Worm (Caenorhabditis elegans) whole organism, L4 larva: Measurements from ENCODE around the gene ins-13.

Experiments used
- F26F4.8 ChIP-seq: fragments of 200-800 bp; sonication (Bioruptor generic); conservative IDR thresholded peaks from 2 replicates; pipeline ENCODE4 v1.3.6; 2022; ENCODE audit warnings: missing genetic modification characterization, missing compliant biosample characterization
- F44E2.7 ChIP-seq: fragments of 200-800 bp; sonication (Bioruptor generic); IDR thresholded peaks from 2 replicates; pipeline ENCODE4 v2.1.2; 2022; ENCODE audit warnings: missing genetic modification characterization, missing compliant biosample characterization
- R02D3.7 ChIP-seq: fragments of 150-350 bp; sonication (generic microtip); optimal IDR thresholded peaks from 3 replicates; lab custom pipeline; 2014; ENCODE audit warnings: missing biosample characterization, missing genetic modification characterization
- ama-1 ChIP-seq: fragments of 150-350 bp; optimal IDR thresholded peaks from 2 replicates; lab custom pipeline; 2014; ENCODE audit warnings: inconsistent platforms, mixed read lengths
- ceh-20 ChIP-seq: fragments of 200-800 bp; sonication (Bioruptor generic); IDR thresholded peaks from 2 replicates; pipeline ENCODE4 v1.3.6; 2022; ENCODE audit warnings: missing genetic modification reagents, missing genetic modification characterization, missing compliant biosample characterization
- ceh-28 ChIP-seq: fragments of 150-350 bp; optimal IDR thresholded peaks from 2 replicates; lab custom pipeline; 2014; ENCODE audit warnings: missing biosample characterization, missing genetic modification reagents, missing genetic modification characterization
- ceh-32 ChIP-seq: sonication (generic microtip); optimal IDR thresholded peaks from 2 replicates; lab custom pipeline; 2016; ENCODE audit warnings: mild to moderate bottlenecking, missing genetic modification characterization, missing compliant biosample characterization; ENCODE audit not compliant: poor library complexity
- ceh-44 ChIP-seq: fragments of 200-800 bp; sonication (Bioruptor generic); IDR thresholded peaks from 2 replicates; pipeline ENCODE4 v1.3.6; 2022; ENCODE audit warnings: missing genetic modification reagents, missing genetic modification characterization, missing compliant biosample characterization
- ceh-82 ChIP-seq: sonication (generic microtip); optimal IDR thresholded peaks from 2 replicates; lab custom pipeline; 2017; ENCODE audit warnings: missing biosample characterization, missing genetic modification characterization
- ces-1 ChIP-seq: fragments of 150-350 bp; sonication (generic microtip); optimal IDR thresholded peaks from 4 replicates; lab custom pipeline; 2014; ENCODE audit warnings: missing biosample characterization, missing genetic modification reagents, missing genetic modification characterization
- cey-2 ChIP-seq: sonication (generic microtip); optimal IDR thresholded peaks from 3 replicates; lab custom pipeline; 2017; ENCODE audit warnings: missing genetic modification characterization, mild to moderate bottlenecking, missing compliant biosample characterization, antibody characterized with exemption, borderline replicate concordance; ENCODE audit not compliant: insufficient read depth
- ctbp-1 ChIP-seq: fragments of 200-800 bp; sonication (Bioruptor generic); IDR thresholded peaks from 2 replicates; pipeline ENCODE4 v1.3.6; 2022; ENCODE audit warnings: missing genetic modification reagents, missing genetic modification characterization, missing compliant biosample characterization
- daf-12 ChIP-seq: fragments of 150-350 bp; optimal IDR thresholded peaks from 2 replicates; lab custom pipeline; 2014; ENCODE audit warnings: missing biosample characterization, missing genetic modification reagents, missing genetic modification characterization
- daf-16 ChIP-seq, 3 experiments: sonication (generic microtip); optimal IDR thresholded peaks; 2 replicates each; lab custom pipeline; 2016 to 2017; ENCODE audit warnings: missing genetic modification characterization in 3 of 3, missing genetic modification reagents in 3 of 3, mild to moderate bottlenecking in 2 of 3, missing compliant biosample characterization in 2 of 3, missing biosample characterization in 1 of 3, moderate library complexity in 1 of 3
- dmd-9 ChIP-seq: fragments of 200-800 bp; sonication (Bioruptor generic); IDR thresholded peaks from 2 replicates; pipeline ENCODE4 v1.3.6; 2022; ENCODE audit warnings: missing genetic modification reagents, missing genetic modification characterization, missing compliant biosample characterization
- dve-1 ChIP-seq: sonication (generic microtip); optimal IDR thresholded peaks from 2 replicates; lab custom pipeline; 2017; ENCODE audit warnings: antibody characterized with exemption, mild to moderate bottlenecking, missing genetic modification characterization, missing compliant biosample characterization; ENCODE audit not compliant: insufficient read depth
- egl-27 ChIP-seq: sonication (generic microtip); optimal IDR thresholded peaks from 3 replicates; lab custom pipeline; 2017; ENCODE audit warnings: missing biosample characterization, missing genetic modification reagents, missing genetic modification characterization
- fkh-10 ChIP-seq: fragments of 150-350 bp; optimal IDR thresholded peaks from 2 replicates; lab custom pipeline; 2014; ENCODE audit warnings: missing biosample characterization, missing genetic modification reagents, missing genetic modification characterization
- gei-8 ChIP-seq: fragments of 200-800 bp; sonication (Bioruptor generic); optimal IDR thresholded peaks from 2 replicates; lab custom pipeline; 2018; ENCODE audit warnings: mild to moderate bottlenecking, missing genetic modification characterization, missing compliant biosample characterization
- hif-1 ChIP-seq, 2 experiments: sonication (generic microtip); optimal IDR thresholded peaks; 2 replicates each; lab custom pipeline; 2016 to 2017; ENCODE audit warnings: missing compliant biosample characterization in 2 of 2, missing genetic modification characterization in 2 of 2, missing genetic modification reagents in 2 of 2, missing genotype in 2 of 2, mild to moderate bottlenecking in 1 of 2
- hlh-30 ChIP-seq: sonication (generic microtip); optimal IDR thresholded peaks from 2 replicates; lab custom pipeline; 2017; ENCODE audit warnings: antibody characterized with exemption, mild to moderate bottlenecking, missing genetic modification characterization, missing compliant biosample characterization; ENCODE audit not compliant: insufficient read depth
- lim-7 ChIP-seq: fragments of 200-800 bp; sonication (Bioruptor generic); IDR thresholded peaks from 2 replicates; pipeline ENCODE4 v1.3.6; 2022; ENCODE audit warnings: missing genetic modification characterization, missing compliant biosample characterization
- lin-13 ChIP-seq: fragments of 150-350 bp; optimal IDR thresholded peaks from 2 replicates; lab custom pipeline; 2014; ENCODE audit warnings: missing biosample characterization, missing genetic modification reagents, missing genetic modification characterization
- lin-15B ChIP-seq: fragments of 150-350 bp; sonication (generic microtip); optimal IDR thresholded peaks from 3 replicates; lab custom pipeline; 2014; ENCODE audit warnings: missing biosample characterization, missing genetic modification characterization
- lin-29 ChIP-seq: fragments of 200-800 bp; sonication (Bioruptor generic); IDR thresholded peaks from 2 replicates; pipeline ENCODE4 v1.3.6; 2022; ENCODE audit warnings: missing genetic modification reagents, missing genetic modification characterization, missing compliant biosample characterization
- lin-38 ChIP-seq: fragments of 200-800 bp; sonication (Bioruptor generic); IDR thresholded peaks from 2 replicates; pipeline ENCODE4 v1.3.6; 2022; ENCODE audit warnings: missing genetic modification reagents, missing genetic modification characterization, missing compliant biosample characterization
- lin-39 ChIP-seq: fragments of 150-350 bp; optimal IDR thresholded peaks from 2 replicates; lab custom pipeline; 2014; ENCODE audit warnings: missing biosample characterization, missing genetic modification reagents, missing genetic modification characterization
- lir-3 ChIP-seq: sonication (generic microtip); optimal IDR thresholded peaks from 2 replicates; lab custom pipeline; 2016; ENCODE audit warnings: mild to moderate bottlenecking, missing genetic modification characterization, missing compliant biosample characterization
- mdl-1 ChIP-seq, 2 experiments: fragments of 150-350 bp in 1 of 2; sonication (generic microtip) in 1 of 2; optimal IDR thresholded peaks; 2 replicates each; lab custom pipeline; 2014 to 2017; ENCODE audit warnings: missing biosample characterization in 2 of 2, missing genetic modification characterization in 2 of 2
- mdt-29 ChIP-seq: fragments of 200-800 bp; sonication (Bioruptor generic); IDR thresholded peaks from 2 replicates; pipeline ENCODE4 v1.3.6; 2022; ENCODE audit warnings: missing genetic modification reagents, missing genetic modification characterization, missing compliant biosample characterization
- mep-1 ChIP-seq: fragments of 150-350 bp; sonication (generic microtip); optimal IDR thresholded peaks from 3 replicates; lab custom pipeline; 2014; ENCODE audit warnings: missing biosample characterization, missing genetic modification characterization
- mxl-3 ChIP-seq: fragments of 200-800 bp; sonication (Bioruptor generic); optimal IDR thresholded peaks from 2 replicates; lab custom pipeline; 2018; ENCODE audit warnings: mild to moderate bottlenecking, missing genetic modification characterization, missing compliant biosample characterization
- nhr-10 ChIP-seq: fragments of 150-350 bp; optimal IDR thresholded peaks from 2 replicates; lab custom pipeline; 2014; ENCODE audit warnings: missing biosample characterization, missing genetic modification characterization
- nhr-11 ChIP-seq: fragments of 150-350 bp; optimal IDR thresholded peaks from 2 replicates; lab custom pipeline; 2014; ENCODE audit warnings: missing biosample characterization, missing genetic modification characterization
- nhr-237 ChIP-seq: sonication (generic microtip); optimal IDR thresholded peaks from 2 replicates; lab custom pipeline; 2017; ENCODE audit warnings: missing biosample characterization, missing genetic modification characterization
- nhr-25 ChIP-seq: sonication (generic microtip); optimal IDR thresholded peaks from 2 replicates; lab custom pipeline; 2017; ENCODE audit warnings: missing genetic modification characterization, mild to moderate bottlenecking, missing compliant biosample characterization, antibody characterized with exemption, moderate library complexity, borderline replicate concordance; ENCODE audit not compliant: insufficient read depth
- nhr-28 ChIP-seq: fragments of 150-350 bp; optimal IDR thresholded peaks from 2 replicates; lab custom pipeline; 2014; ENCODE audit warnings: missing biosample characterization, missing genetic modification characterization
- nhr-48 ChIP-seq: sonication (generic microtip); optimal IDR thresholded peaks from 2 replicates; lab custom pipeline; 2016; ENCODE audit warnings: mild to moderate bottlenecking, missing genetic modification characterization, missing compliant biosample characterization
- nhr-6 ChIP-seq: fragments of 150-350 bp; optimal IDR thresholded peaks from 2 replicates; lab custom pipeline; 2014; ENCODE audit warnings: missing biosample characterization, missing genetic modification characterization
- php-3 ChIP-seq: fragments of 200-800 bp; sonication (Bioruptor generic); IDR thresholded peaks from 2 replicates; pipeline ENCODE4 v1.3.6; 2022; ENCODE audit warnings: missing genetic modification reagents, missing genetic modification characterization, missing compliant biosample characterization
- pqm-1 ChIP-seq: sonication (generic microtip); optimal IDR thresholded peaks from 2 replicates; lab custom pipeline; 2017; ENCODE audit warnings: missing biosample characterization, missing genetic modification characterization
- rbr-2 ChIP-seq: sonication (generic microtip); optimal IDR thresholded peaks from 2 replicates; lab custom pipeline; 2016; ENCODE audit warnings: missing genotype, missing genetic modification characterization, missing compliant biosample characterization
- snpc-1.2 ChIP-seq: fragments of 200-800 bp; sonication (Bioruptor generic); IDR thresholded peaks from 2 replicates; pipeline ENCODE4 v1.3.6; 2022; ENCODE audit warnings: missing genetic modification reagents, missing genetic modification characterization, missing compliant biosample characterization
- snpc-4 ChIP-seq: fragments of 150-350 bp; optimal IDR thresholded peaks from 2 replicates; lab custom pipeline; 2014; ENCODE audit warnings: missing biosample characterization, missing genetic modification characterization
- spr-3 ChIP-seq: fragments of 200-800 bp; sonication (Bioruptor generic); optimal IDR thresholded peaks from 2 replicates; lab custom pipeline; 2018; ENCODE audit warnings: mild to moderate bottlenecking, missing genetic modification characterization, missing compliant biosample characterization
- unc-62 ChIP-seq, 3 experiments: fragments of 150-350 bp in 1 of 3; sonication (generic microtip); optimal IDR thresholded peaks in 2 of 3; peaks in 1 of 3; 1 replicate in 1 of 3; 2 replicates in 2 of 3; lab custom pipeline; 2014 to 2017; ENCODE audit warnings: missing biosample characterization in 3 of 3, missing genetic modification characterization in 3 of 3, missing genetic modification reagents in 3 of 3, missing genotype in 1 of 3
- vab-7 ChIP-seq: fragments of 200-800 bp; sonication (Bioruptor generic); IDR thresholded peaks from 2 replicates; pipeline ENCODE4 v1.3.6; 2022; ENCODE audit warnings: missing genetic modification reagents, missing genetic modification characterization, missing compliant biosample characterization
- zfp-2 ChIP-seq: sonication (generic microtip); optimal IDR thresholded peaks from 2 replicates; lab custom pipeline; 2016; ENCODE audit warnings: mild to moderate bottlenecking, missing genetic modification characterization, missing compliant biosample characterization
- zip-2 ChIP-seq: fragments of 150-350 bp; optimal IDR thresholded peaks from 2 replicates; lab custom pipeline; 2014; ENCODE audit warnings: missing biosample characterization, missing genetic modification characterization
- ztf-7 ChIP-seq: fragments of 150-350 bp; optimal IDR thresholded peaks from 2 replicates; lab custom pipeline; 2014; ENCODE audit warnings: missing biosample characterization, missing genetic modification characterization

Gene ins-13

DNA sequence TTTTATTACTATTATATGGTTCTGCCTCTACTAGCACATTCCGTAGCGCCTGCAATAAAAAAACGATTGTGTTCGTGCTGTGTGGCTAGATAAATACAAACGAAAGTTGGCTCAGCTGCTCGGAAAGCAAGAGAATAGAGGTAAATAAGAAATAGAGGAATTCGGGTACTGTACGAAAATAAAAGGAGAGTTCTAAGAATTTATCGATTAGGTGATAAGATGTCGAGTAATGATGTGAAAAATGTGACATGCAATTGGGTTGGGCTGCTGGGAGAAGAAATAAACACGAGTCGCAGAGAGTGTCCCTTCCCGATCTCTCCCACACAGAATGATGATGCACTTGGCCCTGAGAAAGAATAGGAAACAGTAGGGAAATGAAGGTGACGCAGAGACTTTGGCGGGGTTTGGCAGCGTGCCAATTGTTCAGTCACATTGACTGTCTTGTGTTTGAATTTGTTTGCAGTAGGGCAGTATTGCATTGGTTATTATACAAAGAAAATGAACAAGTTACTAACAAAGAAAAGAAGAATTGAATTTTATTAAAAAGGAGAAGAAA, 48.8 kb upstream of the ins-13 start, which contains the start of gene cdc-14 (continued):
- TF ChIP-seq ama-1 (lab: Kevin White, UChicago), result no peak
- TF ChIP-seq unc-62 (GFP tag; optimal IDR thresholded peaks at IDR 0.05 in 1 of 2; lab: Kevin White, UChicago), result peak in 1 of 2 experiments; percentile 87
- TF ChIP-seq unc-62 (tag; optimal IDR thresholded peaks at IDR 0.05; lab: Kevin White, UChicago), result no peak
- TF ChIP-seq mdl-1 (tag; optimal IDR thresholded peaks at IDR 0.05; lab: Kevin White, UChicago), result peak in 1 of 2 experiments; percentile 72
- no peak for TF ChIP-seq ces-1 (GFP tag; lab: Kevin White, UChicago)
- TF ChIP-seq nhr-11 (tag; lab: Kevin White, UChicago), result peak; percentile 86
- TF ChIP-seq pqm-1, result no peak
- no peak for TF ChIP-seq nhr-237
- peak; percentile 75 for TF ChIP-seq lin-38
- peak; percentile 61 for TF ChIP-seq nhr-25 (tag; lab: Kevin White, UChicago)
- peak; percentile 81 for TF ChIP-seq dve-1 (tag; lab: Kevin White, UChicago)
- no peak for TF ChIP-seq php-3 (GFP tag; lab: Robert Waterston, UW)
- TF ChIP-seq nhr-6, result peak; percentile 55
- TF ChIP-seq ctbp-1 (GFP tag; lab: Robert Waterston, UW), result 0 out of 2 replicates have a peak, but pooled peaks have one; percentile 18
- TF ChIP-seq ceh-44 (GFP tag; lab: Robert Waterston, UW), result no peak
- peak; percentile 49 for TF ChIP-seq ztf-7 (tag; lab: Kevin White, UChicago)
- no peak for TF ChIP-seq daf-12 (tag; lab: Kevin White, UChicago)
- no peak for TF ChIP-seq ceh-20
- TF ChIP-seq fkh-10 (GFP tag; lab: Kevin White, UChicago), result no peak
- TF ChIP-seq hlh-30 (tag; lab: Kevin White, UChicago), result peak; percentile 97
- TF ChIP-seq F26F4.8 (GFP tag; lab: Robert Waterston, UW), result no peak
- TF ChIP-seq lir-3 (tag; lab: Kevin White, UChicago), result no peak
- no peak for TF ChIP-seq R02D3.7 (tag; lab: Kevin White, UChicago)
- TF ChIP-seq ceh-82 (tag; lab: Kevin White, UChicago), result no peak
- peak in 1 of 2 experiments; percentile 44 for TF ChIP-seq hif-1 (tag; optimal IDR thresholded peaks at IDR 0.05; lab: Kevin White, UChicago)
- TF ChIP-seq mxl-3 (GFP tag; lab: Kevin White, UChicago), result peak; percentile 81
- no peak for TF ChIP-seq ceh-32 (tag; lab: Kevin White, UChicago)
- no peak for TF ChIP-seq nhr-48
- TF ChIP-seq spr-3 (GFP tag; lab: Kevin White, UChicago), result no peak
- peak; percentile 68 for TF ChIP-seq nhr-28 (tag; lab: Kevin White, UChicago)
- TF ChIP-seq lin-39 (tag; lab: Kevin White, UChicago), result no peak
- no peak for TF ChIP-seq cey-2 (tag; lab: Kevin White, UChicago)
- TF ChIP-seq dmd-9 (GFP tag; lab: Robert Waterston, UW), result no peak
- no peak for TF ChIP-seq F44E2.7
- TF ChIP-seq lin-15B, result no peak
- no peak for TF ChIP-seq zfp-2
- TF ChIP-seq ceh-28 (tag; lab: Kevin White, UChicago), result no peak
- no peak for TF ChIP-seq lim-7 (GFP tag; lab: Robert Waterston, UW)
- TF ChIP-seq gei-8 (GFP tag; lab: Kevin White, UChicago), result no peak
- no peak for TF ChIP-seq lin-29 (GFP tag; lab: Robert Waterston, UW)
- no peak for TF ChIP-seq snpc-1.2
- no peak for TF ChIP-seq mdt-29 (GFP tag; lab: Robert Waterston, UW)
- TF ChIP-seq nhr-10 (tag; lab: Kevin White, UChicago), result no peak
- no peak for TF ChIP-seq lin-13 (GFP tag; lab: Kevin White, UChicago)
- no peak for TF ChIP-seq snpc-4 (tag; lab: Kevin White, UChicago)
- no peak for TF ChIP-seq zip-2 (tag; lab: Kevin White, UChicago)
- peak; percentile 32 for TF ChIP-seq rbr-2 (tag; lab: Kevin White, UChicago)
- TF ChIP-seq vab-7, result no peak
- peak; percentile 82 for TF ChIP-seq mep-1 (tag; lab: Kevin White, UChicago)
- no peak for TF ChIP-seq egl-27 (tag; lab: Kevin White, UChicago)
- TF ChIP-seq daf-16 (GFP tag; optimal IDR thresholded peaks at IDR 0.05; lab: Kevin White, UChicago), result peak in 1 of 2 experiments; percentile 12
- TF ChIP-seq daf-16 (tag; optimal IDR thresholded peaks at IDR 0.05; lab: Kevin White, UChicago), result peak; percentile 56
